Fruit fly (Drosophila melanogaster) whole organism, embryonic: ENCODE data around the gene kek4.

Experiments used
- CG10321 ChIP-seq: fragments of 200-800 bp; sonication (Bioruptor generic); IDR thresholded peaks from 2 replicates; pipeline ENCODE4 v1.3.6; 2022; ENCODE audit warnings: missing biosample characterization, missing genetic modification characterization
- CG10366 ChIP-seq: fragments of 200-800 bp; sonication (Bioruptor generic); IDR thresholded peaks from 2 replicates; pipeline ENCODE4 v1.3.6; 2022; ENCODE audit warnings: missing biosample characterization, missing genetic modification characterization
- CG11247 ChIP-seq: fragments of 200-800 bp; sonication (Bioruptor generic); IDR thresholded peaks from 2 replicates; pipeline ENCODE4 v1.3.6; 2022; ENCODE audit warnings: missing biosample characterization, missing genetic modification characterization
- CG12155 ChIP-seq: fragments of 200-800 bp; sonication (Bioruptor generic); optimal IDR thresholded peaks from 3 replicates; lab custom pipeline; 2016; ENCODE audit warnings: missing biosample characterization, missing genetic modification characterization
- CG14710 ChIP-seq: fragments of 200-800 bp; sonication (Bioruptor generic); optimal IDR thresholded peaks from 3 replicates; lab custom pipeline; 2019; ENCODE audit warnings: missing biosample characterization, mild to moderate bottlenecking, missing genetic modification characterization, moderate library complexity
- CG1603 ChIP-seq: fragments of 200-800 bp; sonication (Bioruptor generic); optimal IDR thresholded peaks from 2 replicates; lab custom pipeline; 2019; ENCODE audit warnings: missing biosample characterization, mild to moderate bottlenecking, missing genetic modification characterization, moderate library complexity
- CG2120 ChIP-seq: fragments of 200-800 bp; sonication (Bioruptor generic); optimal IDR thresholded peaks from 3 replicates; lab custom pipeline; 2016; ENCODE audit warnings: missing biosample characterization, missing genetic modification characterization
- CG2712 ChIP-seq: fragments of 200-800 bp; optimal IDR thresholded peaks from 3 replicates; lab custom pipeline; 2019; ENCODE audit warnings: missing biosample characterization, mild to moderate bottlenecking, missing genetic modification characterization, moderate library complexity
- CG31224 ChIP-seq: fragments of 200-800 bp; sonication (Bioruptor generic); IDR thresholded peaks from 2 replicates; pipeline ENCODE4 v1.3.6; 2022; ENCODE audit warnings: missing biosample characterization, missing genetic modification characterization
- CG34376 ChIP-seq: fragments of 200-800 bp; sonication (Bioruptor generic); optimal IDR thresholded peaks from 2 replicates; lab custom pipeline; 2018; ENCODE audit warnings: missing biosample characterization, mild to moderate bottlenecking, missing genetic modification characterization
- CG34422 ChIP-seq: fragments of 200-800 bp; sonication (Bioruptor generic); IDR thresholded peaks from 3 replicates; pipeline ENCODE4 v1.3.6; 2022; ENCODE audit warnings: missing biosample characterization, missing genetic modification characterization
- CG4282 ChIP-seq: fragments of 200-800 bp; sonication (Bioruptor generic); optimal IDR thresholded peaks from 2 replicates; lab custom pipeline; 2016; ENCODE audit warnings: missing biosample characterization, missing genetic modification characterization
- CG43689 ChIP-seq: fragments of 200-800 bp; sonication (Bioruptor generic); IDR thresholded peaks from 2 replicates; pipeline ENCODE4 v1.3.6; 2022; ENCODE audit warnings: missing biosample characterization, missing genetic modification characterization
- CG4404 ChIP-seq: fragments of 200-800 bp; sonication (Bioruptor generic); IDR thresholded peaks from 2 replicates; pipeline ENCODE4 v1.3.6; 2022; ENCODE audit warnings: missing biosample characterization, missing genetic modification characterization
- CG4854 ChIP-seq: fragments of 200-800 bp; sonication (Bioruptor generic); optimal IDR thresholded peaks from 2 replicates; lab custom pipeline; 2016; ENCODE audit warnings: missing biosample characterization, missing genetic modification characterization, inconsistent platforms
- CG6791 ChIP-seq: fragments of 200-800 bp; sonication (Bioruptor generic); IDR thresholded peaks from 3 replicates; pipeline ENCODE4 v1.3.6; 2022; ENCODE audit warnings: missing biosample characterization, missing genetic modification characterization; ENCODE audit not compliant: partially characterized antibody
- CG7357 ChIP-seq: fragments of 200-800 bp; sonication (Bioruptor generic); IDR thresholded peaks from 3 replicates; pipeline ENCODE4 v1.3.6; 2022; ENCODE audit warnings: missing biosample characterization, missing genetic modification characterization
- CG7786 ChIP-seq: fragments of 200-800 bp; sonication (Bioruptor generic); optimal IDR thresholded peaks from 2 replicates; lab custom pipeline; 2016; ENCODE audit warnings: missing biosample characterization, missing genetic modification characterization
- CG7963 ChIP-seq: fragments of 200-800 bp; sonication (Bioruptor generic); IDR thresholded peaks from 3 replicates; pipeline ENCODE4 v1.3.6; 2022; ENCODE audit warnings: missing biosample characterization, missing genetic modification characterization; ENCODE audit not compliant: partially characterized antibody
- CG8290 ChIP-seq, 3 experiments: fragments of 200-800 bp; sonication (Bioruptor generic); optimal IDR thresholded peaks; 2 replicates each; lab custom pipeline; 2016 to 2019; ENCODE audit warnings: missing biosample characterization in 3 of 3, missing genetic modification characterization in 3 of 3, mild to moderate bottlenecking in 2 of 3, moderate library complexity in 1 of 3
- CG8388 ChIP-seq: fragments of 200-800 bp; sonication (Bioruptor generic); optimal IDR thresholded peaks from 2 replicates; lab custom pipeline; 2019; ENCODE audit warnings: missing biosample characterization, mild to moderate bottlenecking, missing genetic modification characterization, moderate library complexity
- CG8924 ChIP-seq: fragments of 200-800 bp; optimal IDR thresholded peaks from 3 replicates; lab custom pipeline; 2019; ENCODE audit warnings: missing biosample characterization, mild to moderate bottlenecking, missing genetic modification characterization, moderate library complexity
- Camta ChIP-seq: fragments of 200-800 bp; sonication (Bioruptor generic); optimal IDR thresholded peaks from 2 replicates; lab custom pipeline; 2016; ENCODE audit warnings: missing biosample characterization, missing genetic modification characterization
- Dfd ChIP-seq, 2 experiments: fragments of >200 bp; optimal IDR thresholded peaks; 2 replicates each; lab custom pipeline; 2017; ENCODE audit warnings: missing biosample characterization in 2 of 2, missing genetic modification characterization in 2 of 2
- Doc2 ChIP-seq: fragments of 200-800 bp; sonication (Bioruptor generic); IDR thresholded peaks from 2 replicates; pipeline ENCODE4 v1.3.6; 2022; ENCODE audit warnings: missing biosample characterization, missing genetic modification characterization
- E2f2 ChIP-seq: fragments of 200-800 bp; sonication (Bioruptor generic); IDR thresholded peaks from 2 replicates; pipeline ENCODE4 v1.3.6; 2022; ENCODE audit warnings: missing biosample characterization, missing genetic modification characterization
- Eip74EF ChIP-seq, 2 experiments: fragments of 200-800 bp in 1 of 2; fragments of >200 bp in 1 of 2; sonication (Bioruptor generic) in 1 of 2; optimal IDR thresholded peaks; 2 replicates each; lab custom pipeline; 2017 to 2019; ENCODE audit warnings: missing biosample characterization in 2 of 2, missing genetic modification characterization in 2 of 2, mild to moderate bottlenecking in 1 of 2, moderate library complexity in 1 of 2
- Fer3 ChIP-seq: fragments of 200-800 bp; sonication (Bioruptor generic); optimal IDR thresholded peaks from 2 replicates; lab custom pipeline; 2018; ENCODE audit warnings: missing biosample characterization, mild to moderate bottlenecking, missing genetic modification characterization, moderate library complexity
- HLH4C ChIP-seq: fragments of 200-800 bp; sonication (Bioruptor generic); IDR thresholded peaks from 3 replicates; pipeline ENCODE4 v1.3.6; 2022; ENCODE audit warnings: missing biosample characterization, missing genetic modification characterization; ENCODE audit not compliant: partially characterized antibody
- HLH54F ChIP-seq: fragments of 200-800 bp; sonication (Bioruptor generic); optimal IDR thresholded peaks from 3 replicates; lab custom pipeline; 2016; ENCODE audit warnings: missing biosample characterization, missing genetic modification characterization
- Hsf ChIP-seq: fragments of 200-800 bp; sonication (Bioruptor generic); optimal IDR thresholded peaks from 3 replicates; lab custom pipeline; 2016; ENCODE audit warnings: missing biosample characterization, missing genetic modification characterization
- Med ChIP-seq: fragments of 200-800 bp; sonication (Bioruptor generic); peaks from one replicate; lab custom pipeline; 2016; ENCODE audit warnings: missing biosample characterization, missing genetic modification characterization, mild to moderate bottlenecking, inconsistent platforms, moderate library complexity
- NK7.1 ChIP-seq: fragments of 200-800 bp; sonication (Bioruptor generic); optimal IDR thresholded peaks from 3 replicates; lab custom pipeline; 2016; ENCODE audit warnings: missing biosample characterization, missing genetic modification characterization
- Pdp1 ChIP-seq, 2 experiments: fragments of 200-800 bp; sonication (Bioruptor generic); optimal IDR thresholded peaks; 3 replicates each; lab custom pipeline; 2016; ENCODE audit warnings: missing biosample characterization in 2 of 2, missing genetic modification characterization in 2 of 2, mild to moderate bottlenecking in 1 of 2, moderate library complexity in 1 of 2
- Ravus ChIP-seq: fragments of 200-800 bp; sonication (Bioruptor generic); IDR thresholded peaks from 2 replicates; pipeline ENCODE4 v1.3.6; 2022; ENCODE audit warnings: missing biosample characterization, missing genetic modification characterization
- Sin3A ChIP-seq: fragments of >200 bp; optimal IDR thresholded peaks from 2 replicates; lab custom pipeline; 2018
- Stat92E ChIP-seq, 3 experiments: fragments of >200 bp in 2 of 3; fragments of 200-800 bp in 1 of 3; sonication (Bioruptor generic) in 1 of 3; optimal IDR thresholded peaks; 2 replicates each; lab custom pipeline; 2017 to 2019; ENCODE audit warnings: missing biosample characterization in 3 of 3, missing genetic modification characterization in 3 of 3, mild to moderate bottlenecking in 1 of 3, moderate library complexity in 1 of 3
- da ChIP-seq: fragments of 200-800 bp; sonication (Bioruptor generic); optimal IDR thresholded peaks from 2 replicates; lab custom pipeline; 2016; ENCODE audit warnings: missing biosample characterization, missing genetic modification characterization
- dm ChIP-seq: fragments of 200-800 bp; sonication (Bioruptor generic); optimal IDR thresholded peaks from 3 replicates; lab custom pipeline; 2016; ENCODE audit warnings: missing biosample characterization, missing genetic modification characterization
- eve ChIP-seq, 2 experiments: fragments of >200 bp; optimal IDR thresholded peaks; 2 replicates each; lab custom pipeline; 2017; ENCODE audit warnings: missing biosample characterization in 2 of 2, missing genetic modification characterization in 2 of 2
- fd64A ChIP-seq: fragments of 200-800 bp; sonication (Bioruptor generic); optimal IDR thresholded peaks from 3 replicates; lab custom pipeline; 2018; ENCODE audit warnings: missing biosample characterization, mild to moderate bottlenecking, missing genetic modification characterization
- ftz-f1 ChIP-seq: fragments of 200-800 bp; sonication (Bioruptor generic); optimal IDR thresholded peaks from 2 replicates; lab custom pipeline; 2016; ENCODE audit warnings: missing biosample characterization, missing genetic modification characterization
- kah ChIP-seq: fragments of 200-800 bp; sonication (Bioruptor generic); optimal IDR thresholded peaks from 2 replicates; lab custom pipeline; 2018; ENCODE audit warnings: missing biosample characterization, mild to moderate bottlenecking, missing genetic modification characterization
- luna ChIP-seq: fragments of 200-800 bp; sonication (Bioruptor generic); optimal IDR thresholded peaks from 2 replicates; lab custom pipeline; 2016; ENCODE audit warnings: missing biosample characterization, missing genetic modification characterization
- maf-S ChIP-seq: fragments of 200-800 bp; sonication (Bioruptor generic); optimal IDR thresholded peaks from 2 replicates; lab custom pipeline; 2016; ENCODE audit warnings: missing biosample characterization, missing genetic modification characterization
- odd ChIP-seq: fragments of 200-800 bp; sonication (Bioruptor generic); optimal IDR thresholded peaks from 2 replicates; lab custom pipeline; 2017; ENCODE audit warnings: missing biosample characterization, mild to moderate bottlenecking, missing genetic modification characterization
- pnt ChIP-seq: fragments of 200-800 bp; sonication (Bioruptor generic); optimal IDR thresholded peaks from 3 replicates; lab custom pipeline; 2016; ENCODE audit warnings: missing biosample characterization, missing genetic modification characterization
- ranshi ChIP-seq: fragments of 200-800 bp; sonication (Bioruptor generic); IDR thresholded peaks from 2 replicates; pipeline ENCODE4 v1.3.6; 2022; ENCODE audit warnings: missing biosample characterization, missing genetic modification characterization
- rib ChIP-seq: fragments of 200-800 bp; sonication (Bioruptor generic); IDR thresholded peaks from 2 replicates; pipeline ENCODE4 v1.3.6; 2022; ENCODE audit warnings: missing biosample characterization, missing genetic modification characterization
- shn ChIP-seq: fragments of 200-800 bp; sonication (Bioruptor generic); optimal IDR thresholded peaks from 3 replicates; lab custom pipeline; 2016; ENCODE audit warnings: missing biosample characterization, missing genetic modification characterization
- trem ChIP-seq: fragments of 200-800 bp; optimal IDR thresholded peaks from 3 replicates; lab custom pipeline; 2019; ENCODE audit warnings: missing biosample characterization, mild to moderate bottlenecking, missing genetic modification characterization, moderate library complexity
- zen ChIP-seq: fragments of 200-800 bp; sonication (Bioruptor generic); optimal IDR thresholded peaks from 3 replicates; lab custom pipeline; 2018; ENCODE audit warnings: missing biosample characterization, mild to moderate bottlenecking, missing genetic modification characterization, moderate library complexity

The kek4 gene

dm6 chr2L:13179095-13179494 is 36.1 kb downstream of the kek4 start, which contains the start of gene Alg7 (continued):
- no peak for TF ChIP-seq CG34376
- TF ChIP-seq Sin3A (lab: Kevin White, UChicago), result peak; percentile 1
- TF ChIP-seq CG2712 (tag; lab: Kevin White, UChicago), result no peak
- peak; percentile 45 for TF ChIP-seq E2f2 (GFP tag; lab: Robert Waterston, UW)
- TF ChIP-seq rib (GFP tag; lab: Robert Waterston, UW), result no peak
- TF ChIP-seq NK7.1, result no peak
- no peak for TF ChIP-seq pnt (GFP tag; lab: Kevin White, UChicago)
- no peak for TF ChIP-seq Pdp1 (GFP tag; optimal IDR thresholded peaks at IDR 0.05; lab: Kevin White, UChicago)
- TF ChIP-seq CG4404 (GFP tag; lab: Robert Waterston, UW), result no peak
- no peak for TF ChIP-seq CG4282 (GFP tag; lab: Kevin White, UChicago)
- no peak for TF ChIP-seq CG2120 (GFP tag; lab: Kevin White, UChicago)
- TF ChIP-seq ftz-f1 (GFP tag; lab: Kevin White, UChicago), result peak; percentile 91
- TF ChIP-seq Camta (GFP tag; lab: Kevin White, UChicago), result no peak
- TF ChIP-seq HLH4C (GFP tag; lab: Robert Waterston, UW), result no peak
- no peak for TF ChIP-seq CG31224 (GFP tag; lab: Robert Waterston, UW)
- no peak for TF ChIP-seq CG1603 (tag; lab: Kevin White, UChicago)
- TF ChIP-seq CG10321 (GFP tag; lab: Robert Waterston, UW), result no peak
- TF ChIP-seq CG34422, result peak; percentile 55; the same call in 1 of the 3 replicates
- no peak for TF ChIP-seq da (GFP tag; lab: Kevin White, UChicago)
- no peak for TF ChIP-seq Fer3
- TF ChIP-seq HLH54F (GFP tag; lab: Kevin White, UChicago), result no peak
- TF ChIP-seq Eip74EF (GFP tag; optimal IDR thresholded peaks at IDR 0.05; lab: Kevin White, UChicago), result no peak
- TF ChIP-seq Stat92E (GFP tag; optimal IDR thresholded peaks at IDR 0.05; lab: Kevin White, UChicago), result no peak
- TF ChIP-seq CG7786 (GFP tag; lab: Kevin White, UChicago), result no peak
- TF ChIP-seq Dfd (GFP tag; optimal IDR thresholded peaks at IDR 0.05; lab: Kevin White, UChicago), result no peak
- no peak for TF ChIP-seq CG43689 (GFP tag; lab: Robert Waterston, UW)
- no peak for TF ChIP-seq CG11247 (GFP tag; lab: Robert Waterston, UW)
- no peak for TF ChIP-seq Med (GFP tag; lab: Kevin White, UChicago)
- TF ChIP-seq CG8290 (GFP tag; optimal IDR thresholded peaks at IDR 0.05; lab: Kevin White, UChicago), result no peak
- no peak for TF ChIP-seq CG8290 (tag; optimal IDR thresholded peaks at IDR 0.05; lab: Kevin White, UChicago)
- no peak for TF ChIP-seq eve (GFP tag; optimal IDR thresholded peaks at IDR 0.05; lab: Kevin White, UChicago)
- no peak for TF ChIP-seq Hsf (GFP tag; lab: Kevin White, UChicago)
- no peak for TF ChIP-seq kah (GFP tag; lab: Kevin White, UChicago)
- TF ChIP-seq CG7357 (GFP tag; lab: Robert Waterston, UW), result no peak
- TF ChIP-seq CG6791 (GFP tag; lab: Robert Waterston, UW), result no peak
- no peak for TF ChIP-seq CG12155 (GFP tag; lab: Kevin White, UChicago)
- TF ChIP-seq trem (tag; lab: Kevin White, UChicago), result peak; percentile 21
- TF ChIP-seq dm (GFP tag; lab: Kevin White, UChicago), result no peak
- no peak for TF ChIP-seq CG7963
- TF ChIP-seq CG14710 (tag; lab: Kevin White, UChicago), result peak; percentile 19
- TF ChIP-seq zen, result peak; percentile 4
- TF ChIP-seq CG4854 (GFP tag; lab: Kevin White, UChicago), result no peak
- TF ChIP-seq maf-S (GFP tag; lab: Kevin White, UChicago), result no peak
- TF ChIP-seq CG8388 (GFP tag; lab: Kevin White, UChicago), result no peak
- no peak for TF ChIP-seq odd (GFP tag; lab: Kevin White, UChicago)
- TF ChIP-seq luna (GFP tag; lab: Kevin White, UChicago), result no peak
- TF ChIP-seq ranshi (GFP tag; lab: Robert Waterston, UW), result no peak
- TF ChIP-seq Doc2 (GFP tag; lab: Robert Waterston, UW), result no peak
- no peak for TF ChIP-seq CG10366 (GFP tag; lab: Robert Waterston, UW)
- peak; percentile 2 for TF ChIP-seq CG8924 (tag; lab: Kevin White, UChicago)
- no peak for TF ChIP-seq fd64A (GFP tag; lab: Kevin White, UChicago)
- no peak for TF ChIP-seq Ravus (GFP tag; lab: Robert Waterston, UW)
- no peak for TF ChIP-seq shn (GFP tag; lab: Kevin White, UChicago)
